Worm (Caenorhabditis elegans): ENCODE data around the gene F53C11.4.

F53C11.4 gene

ce11 chrV:13787948-13788681 is 963 bp upstream of the F53C11.4 start:
- TF ChIP-seq nhr-80 (tag; optimal IDR thresholded peaks at IDR 0.05) (peak; percentile 68), F49E8.2 (tag; optimal IDR thresholded peaks at IDR 0.05; ENCODE audit: insufficient read depth) (no peak), hmg-20 (GFP tag; IDR thresholded peaks at IDR 0.05) (no peak), lin-35 (GFP tag; optimal IDR thresholded peaks at IDR 0.05) (peak in 1 of 3 experiments; percentile 6), Y53F4B.3 (GFP tag; IDR thresholded peaks at IDR 0.05) (no peak)

ce11 chrV:13785767-13786166 is 1.4 kb downstream of the F53C11.4 start:
- TF ChIP-seq ets-4 (GFP tag; optimal IDR thresholded peaks at IDR 0.05) (no peak), F23B12.7 (tag; optimal IDR thresholded peaks at IDR 0.05; ENCODE audit: insufficient read depth) (no peak), ceh-100 (GFP tag; IDR thresholded peaks at IDR 0.05) (no peak)

- TF ChIP-seq athp-1 (tag; optimal IDR thresholded peaks at IDR 0.05) (no peak), sptf-2 (GFP tag; optimal IDR thresholded peaks at IDR 0.05) (no peak), nhr-80 (tag; optimal IDR thresholded peaks at IDR 0.05) (peak; percentile 30), mes-4 (tag; optimal IDR thresholded peaks at IDR 0.05) (no peak), F22D6.2 (tag; optimal IDR thresholded peaks at IDR 0.05) (no peak), tbx-9 (tag; optimal IDR thresholded peaks at IDR 0.05; ENCODE audit: borderline replicate concordance) (no peak), dox-1 (GFP tag; IDR thresholded peaks at IDR 0.05) (0 out of 2 replicates have a peak, but pooled peaks have one; percentile 18), lsy-27 (tag; optimal IDR thresholded peaks at IDR 0.05; ENCODE audit: borderline replicate concordance, insufficient read depth) (no peak), ztf-25 (GFP tag; IDR thresholded peaks at IDR 0.05) (no peak), snpc-4 (GFP tag; optimal IDR thresholded peaks at IDR 0.05) (no peak), snpc-4 (tag; optimal IDR thresholded peaks at IDR 0.05) (no peak), F33H1.4 (GFP tag; IDR thresholded peaks at IDR 0.05) (no peak), F52B5.7 (tag; optimal IDR thresholded peaks at IDR 0.05) (no peak), ZK185.1 (tag; optimal IDR thresholded peaks at IDR 0.05; ENCODE audit: poor library complexity, severe bottlenecking) (peak; percentile 25), Y53F4B.3 (GFP tag; IDR thresholded peaks at IDR 0.05) (no peak), Y53G8AR.9 (GFP tag; conservative IDR thresholded peaks at IDR 0.05) (no peak), bed-1 (GFP tag; IDR thresholded peaks at IDR 0.05) (no peak), nfyb-1 (GFP tag; IDR thresholded peaks at IDR 0.05) (no peak), ama-1 (optimal IDR thresholded peaks at IDR 0.05) (no peak), ama-1 (GFP tag; optimal IDR thresholded peaks at IDR 0.05) (no peak)
Observed at ce11 chrV:13782190-13782589, 5.0 kb downstream of the F53C11.4 start, which contains the start of gene decr-1.1. Gene decr-1.1 (plus strand): TSS chrV:13782399.

- TF ChIP-seq nhr-80 (tag; optimal IDR thresholded peaks at IDR 0.05) (no peak), madf-6 (GFP tag; IDR thresholded peaks at IDR 0.05) (no peak), somi-1 (GFP tag; optimal IDR thresholded peaks at IDR 0.05) (no peak), tbp1 (GFP tag; optimal IDR thresholded peaks at IDR 0.05) (no peak), F22D6.2 (tag; optimal IDR thresholded peaks at IDR 0.05) (no peak), nfya-2 (GFP tag; IDR thresholded peaks at IDR 0.05) (no peak), attf-6 (GFP tag; IDR thresholded peaks at IDR 0.05) (no peak), repo-1 (tag; optimal IDR thresholded peaks at IDR 0.05) (no peak), B0019.2 (GFP tag; conservative IDR thresholded peaks at IDR 0.05) (no peak), ama-1 (optimal IDR thresholded peaks at IDR 0.05) (no peak), ama-1 (GFP tag; optimal IDR thresholded peaks at IDR 0.05) (no peak), madf-3 (GFP tag; IDR thresholded peaks at IDR 0.05) (no peak), sea-2 (GFP tag; IDR thresholded peaks at IDR 0.05) (no peak), zfh-2 (GFP tag; conservative IDR thresholded peaks at IDR 0.05) (no peak), athp-1 (tag; optimal IDR thresholded peaks at IDR 0.05) (no peak)
Observed at ce11 chrV:13780902-13781301, 6.2 kb downstream of the F53C11.4 start.

Data from whole organism, young adult.